Fruit fly (Drosophila melanogaster): ENCODE results near the gene CG13010.

Gene CG13010

DNA sequence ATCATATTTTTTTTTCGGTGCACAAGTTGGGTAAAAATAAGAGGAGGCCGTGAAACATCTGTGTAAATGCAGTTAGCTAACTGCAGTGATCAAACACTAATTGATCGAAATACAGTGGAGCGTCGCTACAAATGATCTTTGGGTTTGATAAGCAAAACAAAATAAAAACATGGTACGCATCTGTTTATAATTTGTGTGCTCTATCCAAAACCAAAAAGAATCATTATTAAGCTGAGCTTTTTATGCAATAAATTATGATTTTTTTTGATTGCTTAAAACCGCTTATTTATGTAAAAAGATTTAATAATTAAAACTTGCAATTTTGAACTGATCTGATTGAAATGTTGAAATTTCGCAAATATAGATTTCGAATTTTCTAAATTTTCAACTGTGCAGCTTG lies 8.5 kb downstream of the CG13010 start:
- TF ChIP-seq salr (GFP tag; optimal IDR thresholded peaks at IDR 0.05) = peak in 1 of 2 experiments; percentile 9
- TF ChIP-seq Eip78C (GFP tag) = peak; percentile 45
- peak; percentile 31; the same call in 1 of the 3 replicates for TF ChIP-seq CG8119 (GFP tag; IDR thresholded peaks at IDR 0.05)
- no peak for TF ChIP-seq Sox15 (GFP tag; optimal IDR thresholded peaks at IDR 0.05)
- TF ChIP-seq pdm3 (GFP tag; optimal IDR thresholded peaks at IDR 0.05) = peak; percentile 37
- peak; percentile 47 for TF ChIP-seq esn (GFP tag; optimal IDR thresholded peaks at IDR 0.05)
- TF ChIP-seq achi (GFP tag; optimal IDR thresholded peaks at IDR 0.05) = peak; percentile 27
- no peak for TF ChIP-seq fd59A (GFP tag; optimal IDR thresholded peaks at IDR 0.05)
- TF ChIP-seq cyc (GFP tag; optimal IDR thresholded peaks at IDR 0.05) = peak; percentile 33
- no peak for TF ChIP-seq CG7368 (GFP tag; optimal IDR thresholded peaks at IDR 0.05)
- TF ChIP-seq ss (GFP tag; optimal IDR thresholded peaks at IDR 0.05) = no peak
- peak; percentile 29 for TF ChIP-seq Hr39 (GFP tag; optimal IDR thresholded peaks at IDR 0.05)
- no peak for TF ChIP-seq topi (GFP tag; optimal IDR thresholded peaks at IDR 0.05)
- TF ChIP-seq CG6276 (GFP tag; optimal IDR thresholded peaks at IDR 0.05) = peak; percentile 32
- TF ChIP-seq Lpt (GFP tag; optimal IDR thresholded peaks at IDR 0.05) = no peak
- TF ChIP-seq Hr4 (GFP tag; optimal IDR thresholded peaks at IDR 0.05) = peak; percentile 35
- peak; percentile 13 for TF ChIP-seq lz (GFP tag; optimal IDR thresholded peaks at IDR 0.05)
- peak; percentile 64 for TF ChIP-seq CG32006 (GFP tag; optimal IDR thresholded peaks at IDR 0.05)
- TF ChIP-seq Smox (GFP tag; optimal IDR thresholded peaks at IDR 0.05) = peak; percentile 34
- TF ChIP-seq CG31627 (GFP tag; optimal IDR thresholded peaks at IDR 0.05) = peak; percentile 29
- TF ChIP-seq Gug (GFP tag; IDR thresholded peaks at IDR 0.05) = no peak
- peak; percentile 14 for TF ChIP-seq OdsH (GFP tag; optimal IDR thresholded peaks at IDR 0.05)
- peak; percentile 6 for TF ChIP-seq Sox102F (GFP tag; optimal IDR thresholded peaks at IDR 0.05)

DNA sequence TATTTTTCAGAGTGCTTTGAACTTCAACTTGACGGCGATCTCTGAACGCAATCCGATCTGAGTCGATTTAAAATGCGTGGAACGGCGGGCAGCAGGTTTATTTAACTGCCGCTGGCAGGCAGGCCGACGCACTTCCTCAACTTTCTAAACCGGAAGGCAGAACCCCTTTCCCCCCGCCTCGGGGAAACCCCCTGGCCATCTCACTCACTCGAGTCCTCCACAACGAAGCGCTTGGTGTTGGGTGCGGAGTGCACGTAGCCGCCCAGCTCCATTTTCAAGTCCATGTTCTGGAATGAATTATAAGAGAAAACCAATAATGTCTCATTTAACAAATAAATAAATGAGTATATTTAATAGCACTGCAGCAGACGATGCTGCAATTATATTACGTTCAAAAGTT lies 8.9 kb downstream of the CG13010 start:
- TF ChIP-seq Eip78C (GFP tag) = peak; percentile 51
- TF ChIP-seq CG11762 (GFP tag; optimal IDR thresholded peaks at IDR 0.05; ENCODE audit: insufficient read depth) = no peak
- peak; percentile 4 for TF ChIP-seq Met (GFP tag; optimal IDR thresholded peaks at IDR 0.05)
- no peak for TF ChIP-seq CG6808 (GFP tag; optimal IDR thresholded peaks at IDR 0.05)
- no peak for TF ChIP-seq Hr4 (GFP tag; optimal IDR thresholded peaks at IDR 0.05)

DNA sequence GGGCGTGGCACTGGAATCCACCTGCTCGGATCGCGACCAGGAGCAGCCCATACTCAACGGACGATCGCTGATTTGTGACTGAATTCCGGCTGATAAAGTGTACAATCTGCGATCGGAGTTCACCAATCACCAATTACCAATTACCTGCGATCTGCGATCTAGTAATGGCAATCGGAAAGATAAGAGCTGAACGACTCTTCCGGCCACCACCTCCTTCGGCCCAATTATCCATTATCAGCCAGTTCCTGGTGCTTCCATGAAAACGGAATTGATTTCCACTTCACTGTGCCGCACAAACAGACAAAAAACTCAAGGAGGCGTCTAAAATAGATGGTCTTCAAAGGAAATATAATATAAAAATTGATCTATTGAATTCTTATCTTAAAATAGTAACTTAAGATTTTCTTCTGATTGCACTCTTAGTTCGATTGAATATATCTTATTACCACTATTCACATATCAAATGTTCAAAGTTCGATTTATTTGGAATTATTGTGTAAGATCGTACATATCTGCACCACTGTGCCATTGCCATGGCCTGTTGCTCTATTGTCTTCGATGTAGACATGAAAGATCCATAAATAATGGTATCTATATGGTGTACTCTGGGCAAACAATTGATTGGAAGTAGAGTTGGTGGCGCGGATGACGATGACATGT lies 14.2 kb downstream of the CG13010 start, which contains the start of gene CG15865:
CG15865 (minus strand) TSS at position 51 of the 660 bp plus-strand sequence.
- TF ChIP-seq CG15336 (GFP tag; IDR thresholded peaks at IDR 0.05) = no peak
- TF ChIP-seq fd85E (GFP tag; optimal IDR thresholded peaks at IDR 0.05) = no peak
- peak; percentile 5 for TF ChIP-seq Ets96B (tag; optimal IDR thresholded peaks at IDR 0.05)
- TF ChIP-seq CG8119 (GFP tag; IDR thresholded peaks at IDR 0.05) = no peak
- no peak for TF ChIP-seq CG3919 (GFP tag; optimal IDR thresholded peaks at IDR 0.05)
- TF ChIP-seq CG6792 (GFP tag; optimal IDR thresholded peaks at IDR 0.05) = no peak
- TF ChIP-seq vri (GFP tag; optimal IDR thresholded peaks at IDR 0.05) = no peak
- TF ChIP-seq Hr39 (GFP tag; optimal IDR thresholded peaks at IDR 0.05) = no peak
- TF ChIP-seq Eip78C (GFP tag) = peak; percentile 72
- TF ChIP-seq CG11762 (GFP tag; optimal IDR thresholded peaks at IDR 0.05; ENCODE audit: insufficient read depth) = no peak
- TF ChIP-seq Blimp-1 (GFP tag; optimal IDR thresholded peaks at IDR 0.05) = no peak
- no peak for TF ChIP-seq Eip75B (GFP tag; optimal IDR thresholded peaks at IDR 0.05)
- TF ChIP-seq spab (GFP tag; optimal IDR thresholded peaks at IDR 0.05) = no peak
- no peak for TF ChIP-seq CG1621 (tag; optimal IDR thresholded peaks at IDR 0.05)
- no peak for TF ChIP-seq net (GFP tag; optimal IDR thresholded peaks at IDR 0.05)
- TF ChIP-seq Eip93F (GFP tag; optimal IDR thresholded peaks at IDR 0.05) = no peak
- TF ChIP-seq Gug (GFP tag; IDR thresholded peaks at IDR 0.05) = no peak
- TF ChIP-seq pdm3 (GFP tag; optimal IDR thresholded peaks at IDR 0.05) = no peak
- no peak for TF ChIP-seq CG8632 (GFP tag; optimal IDR thresholded peaks at IDR 0.05)
- no peak for TF ChIP-seq CG11294 (GFP tag; IDR thresholded peaks at IDR 0.05)
- TF ChIP-seq esn (GFP tag; optimal IDR thresholded peaks at IDR 0.05) = no peak
- no peak for TF ChIP-seq CG6163 (GFP tag; IDR thresholded peaks at IDR 0.05)
- TF ChIP-seq dsx (GFP tag; optimal IDR thresholded peaks at IDR 0.05; ENCODE audit: poor library complexity, severe bottlenecking) = no peak
- no peak for TF ChIP-seq CG3032 (tag; optimal IDR thresholded peaks at IDR 0.05)
- TF ChIP-seq OdsH (GFP tag; optimal IDR thresholded peaks at IDR 0.05) = no peak
- TF ChIP-seq svp (GFP tag) = peak; percentile 70
- no peak for TF ChIP-seq CG11902 (GFP tag; optimal IDR thresholded peaks at IDR 0.05)
- TF ChIP-seq Ets21C (GFP tag; optimal IDR thresholded peaks at IDR 0.05) = no peak
- TF ChIP-seq CG7368 (GFP tag; optimal IDR thresholded peaks at IDR 0.05) = no peak
- TF ChIP-seq Smox (GFP tag; optimal IDR thresholded peaks at IDR 0.05) = peak; percentile 16
- TF ChIP-seq CG8319 (GFP tag; optimal IDR thresholded peaks at IDR 0.05) = no peak
- TF ChIP-seq fd59A (GFP tag; optimal IDR thresholded peaks at IDR 0.05) = no peak

Measured in whole organism, prepupa.